Worm (Caenorhabditis elegans) whole organism, L2 larva: ENCODE data around the gene irld-11.

Source experiments
- C34F6.9 ChIP-seq: fragments of 150-350 bp; optimal IDR thresholded peaks from 2 replicates; lab custom pipeline; 2014; ENCODE audit warnings: missing biosample characterization, missing genetic modification characterization
- F13H6.1 ChIP-seq: sonication (generic microtip); optimal IDR thresholded peaks from 2 replicates; lab custom pipeline; 2016; ENCODE audit warnings: missing genetic modification characterization, missing compliant biosample characterization
- Y55F3AM.14 ChIP-seq: fragments of 200-800 bp; sonication (Bioruptor generic); optimal IDR thresholded peaks from 2 replicates; lab custom pipeline; 2018; ENCODE audit warnings: mild to moderate bottlenecking, missing genetic modification characterization, missing compliant biosample characterization
- ZK546.5 ChIP-seq: sonication (generic microtip); optimal IDR thresholded peaks from 2 replicates; lab custom pipeline; 2017; ENCODE audit warnings: missing biosample characterization, missing genetic modification characterization
- alr-1 ChIP-seq: fragments of 150-350 bp; optimal IDR thresholded peaks from 2 replicates; lab custom pipeline; 2014; ENCODE audit warnings: missing biosample characterization, missing genetic modification characterization
- ama-1 ChIP-seq: fragments of 150-350 bp; optimal IDR thresholded peaks from 2 replicates; lab custom pipeline; 2018; ENCODE audit warnings: inconsistent platforms
- blmp-1 ChIP-seq: sonication (generic microtip); optimal IDR thresholded peaks from 2 replicates; lab custom pipeline; 2017; ENCODE audit warnings: missing genetic modification characterization, mild to moderate bottlenecking, missing compliant biosample characterization, antibody characterized with exemption, moderate library complexity; ENCODE audit not compliant: insufficient read depth
- ceh-16 ChIP-seq: fragments of 150-350 bp; optimal IDR thresholded peaks from 2 replicates; lab custom pipeline; 2014; ENCODE audit warnings: missing biosample characterization, missing genetic modification characterization
- ceh-82 ChIP-seq: fragments of 150-350 bp; optimal IDR thresholded peaks from 2 replicates; lab custom pipeline; 2014; ENCODE audit warnings: missing biosample characterization, missing genetic modification characterization
- crh-2 ChIP-seq: sonication (generic microtip); optimal IDR thresholded peaks from 2 replicates; lab custom pipeline; 2017; ENCODE audit warnings: missing biosample characterization, missing genetic modification characterization
- elt-3 ChIP-seq: sonication (generic microtip); optimal IDR thresholded peaks from 2 replicates; lab custom pipeline; 2017; ENCODE audit warnings: missing biosample characterization, missing genetic modification characterization
- fos-1 ChIP-seq: fragments of 150-350 bp; optimal IDR thresholded peaks from 2 replicates; lab custom pipeline; 2014; ENCODE audit warnings: missing biosample characterization, missing genetic modification characterization
- gmeb-1 ChIP-seq: fragments of 150-350 bp; optimal IDR thresholded peaks from 2 replicates; lab custom pipeline; 2014; ENCODE audit warnings: missing biosample characterization, missing genetic modification characterization
- lin-13 ChIP-seq: fragments of 150-350 bp; optimal IDR thresholded peaks from 2 replicates; lab custom pipeline; 2014; ENCODE audit warnings: missing biosample characterization, missing genetic modification reagents, missing genetic modification characterization
- lsy-2 ChIP-seq, 2 experiments: fragments of 150-350 bp in 1 of 2; sonication (generic microtip) in 1 of 2; optimal IDR thresholded peaks; 2 replicates each; lab custom pipeline; 2014 to 2017; ENCODE audit warnings: missing biosample characterization in 2 of 2, missing genetic modification characterization in 2 of 2
- mab-5 ChIP-seq: fragments of 150-350 bp; optimal IDR thresholded peaks from 2 replicates; lab custom pipeline; 2014; ENCODE audit warnings: missing biosample characterization, missing genetic modification characterization
- mbf-1 ChIP-seq: sonication (generic microtip); optimal IDR thresholded peaks from 2 replicates; lab custom pipeline; 2017; ENCODE audit warnings: missing biosample characterization, missing genetic modification characterization
- mdl-1 ChIP-seq, 2 experiments: fragments of 150-350 bp in 1 of 2; sonication (generic microtip) in 1 of 2; optimal IDR thresholded peaks; 2 replicates each; lab custom pipeline; 2017; ENCODE audit warnings: missing biosample characterization in 2 of 2, missing genetic modification characterization in 2 of 2
- nhr-10 ChIP-seq: sonication (generic microtip); optimal IDR thresholded peaks from 2 replicates; lab custom pipeline; 2017; ENCODE audit warnings: missing biosample characterization, missing genetic modification characterization
- nhr-12 ChIP-seq: fragments of 150-350 bp; optimal IDR thresholded peaks from 2 replicates; lab custom pipeline; 2014; ENCODE audit warnings: missing biosample characterization, missing genetic modification characterization
- nhr-129 ChIP-seq: fragments of 150-350 bp; optimal IDR thresholded peaks from 2 replicates; lab custom pipeline; 2014; ENCODE audit warnings: missing biosample characterization, missing genetic modification characterization
- nhr-21 ChIP-seq: fragments of 150-350 bp; optimal IDR thresholded peaks from 2 replicates; lab custom pipeline; 2014; ENCODE audit warnings: missing biosample characterization, missing genetic modification characterization
- nhr-25 ChIP-seq: fragments of 150-350 bp; sonication (generic microtip); optimal IDR thresholded peaks from 3 replicates; lab custom pipeline; 2014; ENCODE audit warnings: missing biosample characterization, missing genetic modification characterization
- nhr-6 ChIP-seq: fragments of 150-350 bp; optimal IDR thresholded peaks from 2 replicates; lab custom pipeline; 2014; ENCODE audit warnings: missing biosample characterization, missing genetic modification characterization
- nhr-77 ChIP-seq: fragments of 150-350 bp; optimal IDR thresholded peaks from 2 replicates; lab custom pipeline; 2014; ENCODE audit warnings: missing biosample characterization, missing genetic modification characterization
- skn-1 ChIP-seq: sonication (generic microtip); optimal IDR thresholded peaks from 2 replicates; lab custom pipeline; 2017; ENCODE audit warnings: missing biosample characterization, missing genetic modification characterization
- sma-3 ChIP-seq: sonication (generic microtip); optimal IDR thresholded peaks from 2 replicates; lab custom pipeline; 2016; ENCODE audit warnings: missing genetic modification reagents, missing genetic modification characterization, missing compliant biosample characterization
- sma-9 ChIP-seq, 2 experiments: fragments of 150-350 bp in 1 of 2; sonication (generic microtip) in 1 of 2; optimal IDR thresholded peaks; 2 replicates each; lab custom pipeline; 2014 to 2016; ENCODE audit warnings: missing genetic modification characterization in 2 of 2, mild to moderate bottlenecking in 1 of 2, missing biosample characterization in 1 of 2, missing compliant biosample characterization in 1 of 2, missing genetic modification reagents in 1 of 2, moderate library complexity in 1 of 2
- unc-55 ChIP-seq: fragments of 150-350 bp; sonication (generic microtip); optimal IDR thresholded peaks from 3 replicates; lab custom pipeline; 2014; ENCODE audit warnings: missing biosample characterization, missing genetic modification reagents, missing genetic modification characterization
- zag-1 ChIP-seq: fragments of 150-350 bp; optimal IDR thresholded peaks from 2 replicates; lab custom pipeline; 2014; ENCODE audit warnings: missing biosample characterization, missing genetic modification characterization
- ztf-1 ChIP-seq: fragments of 200-800 bp; sonication (Bioruptor generic); conservative IDR thresholded peaks from 2 replicates; pipeline ENCODE4 v1.3.6; 2022; ENCODE audit warnings: missing genetic modification characterization, missing compliant biosample characterization
- ztf-4 ChIP-seq: fragments of 150-350 bp; optimal IDR thresholded peaks from 2 replicates; lab custom pipeline; 2014; ENCODE audit warnings: missing biosample characterization, missing genetic modification characterization

Gene irld-11

ce11 chrV:1611570-1611969, 43.4 kb upstream of the irld-11 start:
- TF ChIP-seq lsy-2 (tag; optimal IDR thresholded peaks at IDR 0.05; lab: Kevin White, UChicago) (no peak), gmeb-1 (tag; lab: Kevin White, UChicago) (no peak), elt-3 (no peak), ztf-1 (GFP tag; lab: Robert Waterston, UW) (no peak), nhr-6 (tag; lab: Kevin White, UChicago) (no peak), skn-1 (tag; lab: Kevin White, UChicago) (no peak), nhr-77 (no peak), ztf-4 (no peak), mbf-1 (no peak), sma-3 (no peak), lin-13 (GFP tag; lab: Kevin White, UChicago) (no peak), unc-55 (GFP tag; lab: Kevin White, UChicago) (no peak), ZK546.5 (tag; lab: Kevin White, UChicago) (no peak), fos-1 (tag; lab: Kevin White, UChicago) (no peak), crh-2 (tag; lab: Kevin White, UChicago) (no peak), nhr-10 (tag; lab: Kevin White, UChicago) (no peak), Y55F3AM.14 (GFP tag; lab: Kevin White, UChicago) (no peak)
- TF ChIP-seq, all 48 proteins: peak for 0

ce11 chrV:1614726-1615125, 40.2 kb upstream of the irld-11 start, which contains the start of gene srbc-41:
TSS of gene srbc-41 (minus strand) at chrV:1614826.
- TF ChIP-seq nhr-129, result no peak

ce11 chrV:1618760-1619159, 36.2 kb upstream of the irld-11 start, which contains the start of gene nhr-179:
TSS of gene nhr-179 (minus strand) at chrV:1618860.
- TF ChIP-seq F13H6.1 (no peak), ZK546.5 (tag; lab: Kevin White, UChicago) (no peak), mab-5 (no peak), ceh-82 (no peak), C34F6.9 (tag; lab: Kevin White, UChicago) (no peak), nhr-25 (tag; lab: Kevin White, UChicago) (no peak), unc-55 (GFP tag; lab: Kevin White, UChicago) (no peak), mdl-1 (tag; optimal IDR thresholded peaks at IDR 0.05; lab: Kevin White, UChicago) (no peak), nhr-129 (no peak), gmeb-1 (tag; lab: Kevin White, UChicago) (no peak)

ce11 chrV:1620537-1620936, 34.4 kb upstream of the irld-11 start:
- no peak for TF ChIP-seq blmp-1
- TF ChIP-seq ama-1 (lab: Kevin White, UChicago), result no peak

- TF ChIP-seq ceh-16 (tag; lab: Kevin White, UChicago) (no peak), nhr-129 (peak; percentile 27), lin-13 (GFP tag; lab: Kevin White, UChicago) (no peak), zag-1 (no peak), C34F6.9 (tag; lab: Kevin White, UChicago) (peak; percentile 53), nhr-21 (tag; lab: Kevin White, UChicago) (no peak), mbf-1 (no peak), ceh-82 (no peak), nhr-10 (tag; lab: Kevin White, UChicago) (no peak), ztf-4 (no peak), nhr-12 (no peak), gmeb-1 (tag; lab: Kevin White, UChicago) (peak; percentile 5), skn-1 (tag; lab: Kevin White, UChicago) (no peak)
These were observed 33.5 kb upstream of the irld-11 start, which contains the start of gene nhr-117 for ce11 chrV:1621494-1621893. TSS of gene nhr-117 (minus strand) at chrV:1621520.

- TF ChIP-seq nhr-129 (no peak), alr-1 (tag; lab: Kevin White, UChicago) (no peak), sma-9 (GFP tag; optimal IDR thresholded peaks at IDR 0.05; lab: Kevin White, UChicago) (no peak), sma-9 (tag; optimal IDR thresholded peaks at IDR 0.05; lab: Kevin White, UChicago) (no peak), blmp-1 (no peak), C34F6.9 (tag; lab: Kevin White, UChicago) (no peak), mdl-1 (tag; optimal IDR thresholded peaks at IDR 0.05; lab: Kevin White, UChicago) (no peak), skn-1 (tag; lab: Kevin White, UChicago) (no peak), elt-3 (no peak), nhr-12 (no peak)
These were observed 31.5 kb upstream of the irld-11 start for ce11 chrV:1623429-1623828.
